Fruit fly (Drosophila melanogaster): ENCODE measurements around the gene CG31365.

The CG31365 gene

dm6 chr3R:23126241-23127022 lies at the start of gene CG31365:
TSS of gene CG31365 (minus strand) at chr3R:23126422.
- TF ChIP-seq Snoo (tag; optimal IDR thresholded peaks at IDR 0.05) (no peak), gl (tag; optimal IDR thresholded peaks at IDR 0.05) (no peak), rn (GFP tag; IDR thresholded peaks at IDR 0.05) (no peak), CG8301 (tag; optimal IDR thresholded peaks at IDR 0.05) (no peak), EcR (GFP tag; optimal IDR thresholded peaks at IDR 0.05) (no peak), D1 (tag; optimal IDR thresholded peaks at IDR 0.05) (no peak), CG12605 (GFP tag; IDR thresholded peaks at IDR 0.05) (no peak), CG9948 (tag; optimal IDR thresholded peaks at IDR 0.05) (no peak), Pif1B (GFP tag; optimal IDR thresholded peaks at IDR 0.05) (no peak), CG34367 (tag; optimal IDR thresholded peaks at IDR 0.05) (no peak), CG32121 (GFP tag; IDR thresholded peaks at IDR 0.05) (no peak), Ets98B (GFP tag; IDR thresholded peaks at IDR 0.05) (no peak)

dm6 chr3R:23175376-23175775 lies 49.2 kb upstream of the CG31365 start:
- peak; percentile 95 for TF ChIP-seq D1 (tag; optimal IDR thresholded peaks at IDR 0.05)
- peak; percentile 84 for TF ChIP-seq CG14655 (GFP tag; optimal IDR thresholded peaks at IDR 0.05)
- peak; percentile 94 for TF ChIP-seq CG8159 (tag; optimal IDR thresholded peaks at IDR 0.05)
- TF ChIP-seq CG10348 (GFP tag; IDR thresholded peaks at IDR 0.05): no peak
- peak; percentile 82 for TF ChIP-seq Ets98B (GFP tag; IDR thresholded peaks at IDR 0.05)
- TF ChIP-seq EcR (GFP tag; optimal IDR thresholded peaks at IDR 0.05): peak; percentile 65
- peak; percentile 96 for TF ChIP-seq CG17806 (tag; optimal IDR thresholded peaks at IDR 0.05)
- TF ChIP-seq CG32121 (GFP tag; IDR thresholded peaks at IDR 0.05): peak; percentile 91
- TF ChIP-seq CG9948 (tag; optimal IDR thresholded peaks at IDR 0.05): peak; percentile 93
- TF ChIP-seq Pif1A (GFP tag; optimal IDR thresholded peaks at IDR 0.05): peak; percentile 95
- peak; percentile 94 for TF ChIP-seq CG34367 (tag; optimal IDR thresholded peaks at IDR 0.05)
- TF ChIP-seq CG8301 (tag; optimal IDR thresholded peaks at IDR 0.05): peak; percentile 83
- peak; percentile 78 for TF ChIP-seq gl (tag; optimal IDR thresholded peaks at IDR 0.05)
- TF ChIP-seq Pif1B (GFP tag; optimal IDR thresholded peaks at IDR 0.05): peak; percentile 93
- TF ChIP-seq Snoo (tag; optimal IDR thresholded peaks at IDR 0.05): peak; percentile 95
- TF ChIP-seq rn (GFP tag; IDR thresholded peaks at IDR 0.05): peak; percentile 80
- peak; percentile 78 for TF ChIP-seq CG13204 (GFP tag; optimal IDR thresholded peaks at IDR 0.05)
- TF ChIP-seq fd96Ca (GFP tag; IDR thresholded peaks at IDR 0.05): peak; percentile 77
- peak; percentile 95 for TF ChIP-seq CG4496 (GFP tag; IDR thresholded peaks at IDR 0.05)
- TF ChIP-seq CG12605 (GFP tag; IDR thresholded peaks at IDR 0.05): peak; percentile 89
- TF ChIP-seq CG15710 (tag; optimal IDR thresholded peaks at IDR 0.05): peak; percentile 95

dm6 chr3R:23174739-23175138 lies 48.5 kb upstream of the CG31365 start:
- no peak for TF ChIP-seq CG13204 (GFP tag; optimal IDR thresholded peaks at IDR 0.05)
- TF ChIP-seq CG12605 (GFP tag; IDR thresholded peaks at IDR 0.05): no peak
- no peak for TF ChIP-seq Ets98B (GFP tag; IDR thresholded peaks at IDR 0.05)
- no peak for TF ChIP-seq CG32121 (GFP tag; IDR thresholded peaks at IDR 0.05)
- TF ChIP-seq CG17806 (tag; optimal IDR thresholded peaks at IDR 0.05): peak; percentile 45
- peak; percentile 78 for TF ChIP-seq CG8159 (tag; optimal IDR thresholded peaks at IDR 0.05)
- TF ChIP-seq Snoo (tag; optimal IDR thresholded peaks at IDR 0.05): no peak
- peak; percentile 25 for TF ChIP-seq D1 (tag; optimal IDR thresholded peaks at IDR 0.05)
- peak; percentile 67 for TF ChIP-seq CG15710 (tag; optimal IDR thresholded peaks at IDR 0.05)
- TF ChIP-seq CG8301 (tag; optimal IDR thresholded peaks at IDR 0.05): peak; percentile 62
- no peak for TF ChIP-seq rn (GFP tag; IDR thresholded peaks at IDR 0.05)
- peak; percentile 69 for TF ChIP-seq Pif1A (GFP tag; optimal IDR thresholded peaks at IDR 0.05)
- peak; percentile 72 for TF ChIP-seq CG14655 (GFP tag; optimal IDR thresholded peaks at IDR 0.05)
- peak; percentile 5; the same call in 1 of the 3 replicates for TF ChIP-seq CG4496 (GFP tag; IDR thresholded peaks at IDR 0.05)
- TF ChIP-seq gl (tag; optimal IDR thresholded peaks at IDR 0.05): no peak
- peak; percentile 69 for TF ChIP-seq CG34367 (tag; optimal IDR thresholded peaks at IDR 0.05)
- 0 out of 3 replicates have a peak, but pooled peaks have one; percentile 48 for TF ChIP-seq fd96Ca (GFP tag; IDR thresholded peaks at IDR 0.05)
- TF ChIP-seq Pif1B (GFP tag; optimal IDR thresholded peaks at IDR 0.05): no peak
- TF ChIP-seq EcR (GFP tag; optimal IDR thresholded peaks at IDR 0.05): no peak
- TF ChIP-seq CG10348 (GFP tag; IDR thresholded peaks at IDR 0.05): no peak
- peak; percentile 76 for TF ChIP-seq CG9948 (tag; optimal IDR thresholded peaks at IDR 0.05)

dm6 chr3R:23173393-23173981 lies 47.3 kb upstream of the CG31365 start, which contains the start of gene CG46310:
TSS of gene CG46310 (plus strand) at chr3R:23173873.
- no peak for TF ChIP-seq CG34367 (tag; optimal IDR thresholded peaks at IDR 0.05)
- TF ChIP-seq CG17806 (tag; optimal IDR thresholded peaks at IDR 0.05): peak; percentile 64
- peak; percentile 79 for TF ChIP-seq Ets98B (GFP tag; IDR thresholded peaks at IDR 0.05)
- peak; percentile 58 for TF ChIP-seq EcR (GFP tag; optimal IDR thresholded peaks at IDR 0.05)
- peak; percentile 68 for TF ChIP-seq CG15710 (tag; optimal IDR thresholded peaks at IDR 0.05)
- peak; percentile 89 for TF ChIP-seq CG4496 (GFP tag; IDR thresholded peaks at IDR 0.05)
- TF ChIP-seq Pif1A (GFP tag; optimal IDR thresholded peaks at IDR 0.05): peak; percentile 76
- TF ChIP-seq Pif1B (GFP tag; optimal IDR thresholded peaks at IDR 0.05): peak; percentile 62
- TF ChIP-seq CG12605 (GFP tag; IDR thresholded peaks at IDR 0.05): peak; percentile 83
- peak; percentile 78 for TF ChIP-seq CG8159 (tag; optimal IDR thresholded peaks at IDR 0.05)
- TF ChIP-seq rn (GFP tag; IDR thresholded peaks at IDR 0.05): peak; percentile 83
- TF ChIP-seq CG8301 (tag; optimal IDR thresholded peaks at IDR 0.05): peak; percentile 68
- TF ChIP-seq gl (tag; optimal IDR thresholded peaks at IDR 0.05): peak; percentile 42
- TF ChIP-seq CG14655 (GFP tag; optimal IDR thresholded peaks at IDR 0.05): peak; percentile 77
- TF ChIP-seq Snoo (tag; optimal IDR thresholded peaks at IDR 0.05): peak; percentile 96
- TF ChIP-seq D1 (tag; optimal IDR thresholded peaks at IDR 0.05): peak; percentile 59
- TF ChIP-seq fd96Ca (GFP tag; IDR thresholded peaks at IDR 0.05): no peak; the same call in 1 of the 3 replicates
- TF ChIP-seq CG10348 (GFP tag; IDR thresholded peaks at IDR 0.05): no peak
- TF ChIP-seq CG13204 (GFP tag; optimal IDR thresholded peaks at IDR 0.05): peak; percentile 47
- TF ChIP-seq CG9948 (tag; optimal IDR thresholded peaks at IDR 0.05): peak; percentile 53
- peak; percentile 87 for TF ChIP-seq CG32121 (GFP tag; IDR thresholded peaks at IDR 0.05)

Data from whole organism, pupa.